Fruit fly (Drosophila melanogaster): ENCODE results near the gene Vps2.

dm6 chr3R:26031968-26032610 lies 20.5 kb upstream of the Vps2 start:
- TF ChIP-seq CG7045 (GFP tag; optimal IDR thresholded peaks at IDR 0.05), result no peak
- TF ChIP-seq toe (GFP tag; optimal IDR thresholded peaks at IDR 0.05), result no peak
- no peak for TF ChIP-seq cic (GFP tag; optimal IDR thresholded peaks at IDR 0.05)
- TF ChIP-seq kay (GFP tag; ENCODE audit: borderline replicate concordance), result no peak

Measured in whole organism, adult.